Fruit fly (Drosophila melanogaster): ENCODE measurements around the gene BORCS6.

Gene BORCS6

dm6 chr3L:540432-540973, at the start of gene BORCS6, which contains the start of gene klar:
Gene BORCS6, plus strand, starts transcription at chr3L:540851.
Gene klar, minus strand, starts transcription at chr3L:540614.
- TF ChIP-seq usp (GFP tag; optimal IDR thresholded peaks at IDR 0.05) (no peak), EcR (GFP tag; optimal IDR thresholded peaks at IDR 0.05) (peak in 1 of 2 experiments; percentile 2)

- TF ChIP-seq CG8478 (optimal IDR thresholded peaks at IDR 0.05): no peak
- no peak for TF ChIP-seq pan (optimal IDR thresholded peaks at IDR 0.05)
- TF ChIP-seq Dll (optimal IDR thresholded peaks at IDR 0.05): no peak
- TF ChIP-seq psq (optimal IDR thresholded peaks at IDR 0.05): no peak
- no peak for TF ChIP-seq EcR (GFP tag; optimal IDR thresholded peaks at IDR 0.05)
- TF ChIP-seq usp (GFP tag; optimal IDR thresholded peaks at IDR 0.05): no peak
Measured at dm6 chr3L:500351-501015, 40.2 kb upstream of the BORCS6 start, which contains the start of the genes CG34267 and CG34268. Gene CG34267, minus strand, starts transcription at chr3L:500451. Gene CG34268, plus strand, starts transcription at chr3L:500965.

dm6 chr3L:505782-506408, 34.8 kb upstream of the BORCS6 start:
- TF ChIP-seq CG8478 (optimal IDR thresholded peaks at IDR 0.05): no peak
- no peak for TF ChIP-seq Dll (optimal IDR thresholded peaks at IDR 0.05)

- TF ChIP-seq psq (optimal IDR thresholded peaks at IDR 0.05) (no peak), Dll (optimal IDR thresholded peaks at IDR 0.05) (no peak), usp (GFP tag; optimal IDR thresholded peaks at IDR 0.05) (no peak), pan (optimal IDR thresholded peaks at IDR 0.05) (no peak), CG8478 (optimal IDR thresholded peaks at IDR 0.05) (no peak), EcR (GFP tag; optimal IDR thresholded peaks at IDR 0.05) (no peak)
Measured at dm6 chr3L:507576-508322, 32.9 kb upstream of the BORCS6 start.

dm6 chr3L:510823-511227, 29.8 kb upstream of the BORCS6 start:
- TF ChIP-seq usp (GFP tag; optimal IDR thresholded peaks at IDR 0.05) (no peak), Dll (optimal IDR thresholded peaks at IDR 0.05) (no peak), pan (optimal IDR thresholded peaks at IDR 0.05) (no peak), EcR (GFP tag; optimal IDR thresholded peaks at IDR 0.05) (peak in 1 of 2 experiments; percentile 42)

dm6 chr3L:511755-512209, 28.9 kb upstream of the BORCS6 start:
- TF ChIP-seq EcR (GFP tag; optimal IDR thresholded peaks at IDR 0.05) (no peak), pan (optimal IDR thresholded peaks at IDR 0.05) (no peak), Dll (optimal IDR thresholded peaks at IDR 0.05) (no peak), usp (GFP tag; optimal IDR thresholded peaks at IDR 0.05) (no peak), CG8478 (optimal IDR thresholded peaks at IDR 0.05) (no peak), psq (optimal IDR thresholded peaks at IDR 0.05) (no peak)

- TF ChIP-seq EcR (GFP tag; optimal IDR thresholded peaks at IDR 0.05): no peak
- no peak for TF ChIP-seq usp (GFP tag; optimal IDR thresholded peaks at IDR 0.05)
- TF ChIP-seq Dll (optimal IDR thresholded peaks at IDR 0.05): no peak
- no peak for TF ChIP-seq CG8478 (optimal IDR thresholded peaks at IDR 0.05)
- no peak for TF ChIP-seq pan (optimal IDR thresholded peaks at IDR 0.05)
- TF ChIP-seq psq (optimal IDR thresholded peaks at IDR 0.05): no peak
Measured at dm6 chr3L:513656-514055, 27.0 kb upstream of the BORCS6 start.

- TF ChIP-seq usp (GFP tag; optimal IDR thresholded peaks at IDR 0.05): no peak
- no peak for TF ChIP-seq EcR (GFP tag; optimal IDR thresholded peaks at IDR 0.05)
- no peak for TF ChIP-seq Dll (optimal IDR thresholded peaks at IDR 0.05)
- no peak for TF ChIP-seq CG8478 (optimal IDR thresholded peaks at IDR 0.05)
- no peak for TF ChIP-seq psq (optimal IDR thresholded peaks at IDR 0.05)
- TF ChIP-seq pan (optimal IDR thresholded peaks at IDR 0.05): no peak
Measured at dm6 chr3L:515614-516013, 25.0 kb upstream of the BORCS6 start.

- TF ChIP-seq pan (optimal IDR thresholded peaks at IDR 0.05) (no peak), usp (GFP tag; optimal IDR thresholded peaks at IDR 0.05) (no peak), Dll (optimal IDR thresholded peaks at IDR 0.05) (no peak)
Measured at dm6 chr3L:516544-516943, 24.1 kb upstream of the BORCS6 start.

dm6 chr3L:516948-517599, 23.6 kb upstream of the BORCS6 start:
- TF ChIP-seq CG8478 (optimal IDR thresholded peaks at IDR 0.05): no peak
- no peak for TF ChIP-seq psq (optimal IDR thresholded peaks at IDR 0.05)
- TF ChIP-seq usp (GFP tag; optimal IDR thresholded peaks at IDR 0.05): no peak
- no peak for TF ChIP-seq EcR (GFP tag; optimal IDR thresholded peaks at IDR 0.05)
- no peak for TF ChIP-seq Dll (optimal IDR thresholded peaks at IDR 0.05)

dm6 chr3L:520465-521216, 20.0 kb upstream of the BORCS6 start:
- TF ChIP-seq pan (optimal IDR thresholded peaks at IDR 0.05) (no peak), Dll (optimal IDR thresholded peaks at IDR 0.05) (no peak), CG8478 (optimal IDR thresholded peaks at IDR 0.05) (no peak), usp (GFP tag; optimal IDR thresholded peaks at IDR 0.05) (no peak), psq (optimal IDR thresholded peaks at IDR 0.05) (no peak), EcR (GFP tag; optimal IDR thresholded peaks at IDR 0.05) (no peak)

All from whole organism.